Worm (Caenorhabditis elegans) whole organism, early embryonic: Measurements from ENCODE around the gene F22E5.6.

ENCODE experiments used
- B0310.2 ChIP-seq: sonication (generic microtip); optimal IDR thresholded peaks from 2 replicates; lab custom pipeline; 2016; ENCODE audit warnings: mild to moderate bottlenecking, missing genetic modification characterization, missing compliant biosample characterization
- F13C5.2 ChIP-seq: sonication (generic microtip); optimal IDR thresholded peaks from 2 replicates; lab custom pipeline; 2017; ENCODE audit warnings: mild to moderate bottlenecking, missing genetic modification characterization, inconsistent platforms, missing compliant biosample characterization
- aly-1 ChIP-seq: sonication (generic microtip); optimal IDR thresholded peaks from 2 replicates; lab custom pipeline; 2016; ENCODE audit warnings: missing genetic modification characterization, missing compliant biosample characterization
- ama-1 ChIP-seq: fragments of 150-350 bp; optimal IDR thresholded peaks from 2 replicates; lab custom pipeline; 2014
- ceh-13 ChIP-seq: fragments of 200-800 bp; sonication (Bioruptor generic); optimal IDR thresholded peaks from 2 replicates; lab custom pipeline; 2018; ENCODE audit warnings: mild to moderate bottlenecking, missing genetic modification characterization, missing compliant biosample characterization
- ceh-36 ChIP-seq: sonication (generic microtip); optimal IDR thresholded peaks from 2 replicates; lab custom pipeline; 2016; ENCODE audit warnings: missing genetic modification characterization, inconsistent platforms, missing compliant biosample characterization
- ets-7 ChIP-seq: sonication (generic microtip); optimal IDR thresholded peaks from 2 replicates; lab custom pipeline; 2016; ENCODE audit warnings: missing genotype, missing genetic modification characterization, missing compliant biosample characterization
- flt-1 ChIP-seq: fragments of 200-800 bp; sonication (Bioruptor generic); IDR thresholded peaks from 2 replicates; pipeline ENCODE4 v1.3.6; 2022; ENCODE audit warnings: missing genetic modification characterization, missing compliant biosample characterization
- hmbx-1 ChIP-seq: sonication (generic microtip); optimal IDR thresholded peaks from 2 replicates; lab custom pipeline; 2016; ENCODE audit warnings: mild to moderate bottlenecking, missing genetic modification characterization, missing compliant biosample characterization
- hmg-4 ChIP-seq: fragments of 200-800 bp; sonication (Bioruptor generic); optimal IDR thresholded peaks from 2 replicates; lab custom pipeline; 2018; ENCODE audit warnings: mild to moderate bottlenecking, missing genetic modification characterization, missing compliant biosample characterization
- hnd-1 ChIP-seq: sonication (generic microtip); optimal IDR thresholded peaks from 2 replicates; lab custom pipeline; 2016; ENCODE audit warnings: missing genetic modification characterization, missing compliant biosample characterization
- pes-1 ChIP-seq: fragments of 200-800 bp; sonication (Bioruptor generic); IDR thresholded peaks from 2 replicates; pipeline ENCODE4 v1.3.6; 2022; ENCODE audit warnings: missing genetic modification reagents, missing genetic modification characterization, missing compliant biosample characterization
- scrt-1 ChIP-seq: fragments of 200-800 bp; sonication (Bioruptor generic); IDR thresholded peaks from 2 replicates; pipeline ENCODE4 v1.3.6; 2022; ENCODE audit warnings: missing genetic modification characterization, missing compliant biosample characterization
- sea-1 ChIP-seq: fragments of 200-800 bp; sonication (Bioruptor generic); conservative IDR thresholded peaks from 2 replicates; pipeline ENCODE4 v1.3.6; 2022; ENCODE audit warnings: missing genetic modification characterization, missing compliant biosample characterization
- tbx-11 ChIP-seq: fragments of 200-800 bp; sonication (Bioruptor generic); IDR thresholded peaks from 2 replicates; pipeline ENCODE4 v1.3.6; 2022; ENCODE audit warnings: missing genetic modification characterization, missing compliant biosample characterization
- tbx-37 ChIP-seq: fragments of 200-800 bp; sonication (Bioruptor generic); conservative IDR thresholded peaks from 2 replicates; pipeline ENCODE4 v1.3.6; 2022; ENCODE audit warnings: missing genetic modification reagents, missing genetic modification characterization, missing compliant biosample characterization
- tra-4 ChIP-seq: sonication (generic microtip); optimal IDR thresholded peaks from 2 replicates; lab custom pipeline; 2017; ENCODE audit warnings: missing genetic modification characterization, missing compliant biosample characterization

Gene F22E5.6

DNA sequence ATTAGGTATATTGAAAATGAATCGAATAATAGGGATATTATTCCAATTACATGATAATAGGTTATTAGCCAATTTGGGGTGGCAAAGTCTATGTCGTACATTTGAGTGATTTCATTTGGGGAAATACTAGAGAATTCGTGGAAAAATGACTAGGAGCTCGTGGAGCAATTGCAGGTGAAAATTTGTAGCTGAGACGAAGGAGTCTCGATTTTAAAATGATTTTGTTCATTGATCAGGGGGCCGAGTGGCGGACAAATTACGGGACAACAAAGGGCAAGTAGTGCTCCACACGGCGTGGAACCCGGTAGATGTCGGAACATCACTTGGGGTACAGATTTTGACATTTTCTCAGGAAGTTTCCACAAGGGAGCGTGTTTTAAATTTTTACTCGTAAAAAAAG, 48.7 kb downstream of the F22E5.6 start, which contains the start of gene sri-62:
sri-62 (minus strand) TSS at position 101 of the 400 bp plus-strand sequence.
- TF ChIP-seq hmg-4 (GFP tag; lab: Kevin White, UChicago) (no peak), tbx-11 (GFP tag; lab: Robert Waterston, UW) (no peak), aly-1 (tag; lab: Kevin White, UChicago) (no peak), B0310.2 (no peak), flt-1 (GFP tag; lab: Robert Waterston, UW) (no peak), hmbx-1 (tag; lab: Kevin White, UChicago) (no peak), sea-1 (GFP tag; lab: Robert Waterston, UW) (no peak), F13C5.2 (tag; lab: Kevin White, UChicago) (no peak), ama-1 (lab: Kevin White, UChicago) (no peak), scrt-1 (GFP tag; lab: Robert Waterston, UW) (no peak), hnd-1 (tag; lab: Kevin White, UChicago) (no peak), pes-1 (GFP tag; lab: Robert Waterston, UW) (no peak), tra-4 (tag; lab: Kevin White, UChicago) (no peak), ets-7 (tag; lab: Kevin White, UChicago) (no peak), tbx-37 (GFP tag; lab: Robert Waterston, UW) (no peak), ceh-36 (tag; lab: Kevin White, UChicago) (no peak), ceh-13 (GFP tag; lab: Kevin White, UChicago) (no peak)

- TF ChIP-seq B0310.2 (no peak), tra-4 (tag; lab: Kevin White, UChicago) (no peak), ama-1 (lab: Kevin White, UChicago) (no peak), sea-1 (GFP tag; lab: Robert Waterston, UW) (no peak), scrt-1 (GFP tag; lab: Robert Waterston, UW) (no peak), tbx-37 (GFP tag; lab: Robert Waterston, UW) (no peak), hmg-4 (GFP tag; lab: Kevin White, UChicago) (no peak), pes-1 (GFP tag; lab: Robert Waterston, UW) (no peak), hnd-1 (tag; lab: Kevin White, UChicago) (no peak)
These were observed 50.6 kb downstream of the F22E5.6 start, which contains the start of gene sri-61 for ce11 chrII:2700229-2700628. Gene sri-61 (minus strand): TSS chrII:2700329.
